Fruit fly (Drosophila melanogaster): ENCODE measurements around the gene Pli.

Pli gene

dm6 chr3R:23927429-23927828 lies 37.6 kb upstream of the Pli start, which contains the start of gene CG13601 (continued):
- TF ChIP-seq nmo (GFP tag; optimal IDR thresholded peaks at IDR 0.05) (peak; percentile 33), Aef1 (GFP tag; IDR thresholded peaks at IDR 0.05) (0 out of 3 replicates have a peak, but pooled peaks have one; percentile 42), CG17829 (tag; optimal IDR thresholded peaks at IDR 0.05) (peak; percentile 40), hbn (GFP tag; IDR thresholded peaks at IDR 0.05; ENCODE audit: partially characterized antibody) (peak; percentile 82), nom (GFP tag; optimal IDR thresholded peaks at IDR 0.05) (no peak), hkb (optimal IDR thresholded peaks at IDR 0.05) (no peak), hkb (GFP tag; IDR thresholded peaks at IDR 0.05) (0 out of 2 replicates have a peak, but pooled peaks have one; percentile 21), CG9727 (GFP tag; optimal IDR thresholded peaks at IDR 0.05) (peak; percentile 8), knrl (GFP tag; IDR thresholded peaks at IDR 0.05; ENCODE audit: partially characterized antibody) (peak; percentile 84; the same call in 2 of the 3 replicates), CG15514 (GFP tag; optimal IDR thresholded peaks at IDR 0.05) (peak; percentile 64), dpn (GFP tag; optimal IDR thresholded peaks at IDR 0.05) (peak in 1 of 2 experiments; percentile 35), CG10366 (GFP tag; IDR thresholded peaks at IDR 0.05) (peak; percentile 20; the same call in 1 of the 2 replicates), CG2129 (GFP tag; IDR thresholded peaks at IDR 0.05; ENCODE audit: partially characterized antibody) (peak; percentile 32; the same call in 1 of the 2 replicates), Gug (GFP tag; IDR thresholded peaks at IDR 0.05) (peak; percentile 56; the same call in 1 of the 4 replicates), inv (GFP tag; IDR thresholded peaks at IDR 0.05; ENCODE audit: partially characterized antibody) (peak; percentile 72), CG4617 (GFP tag; optimal IDR thresholded peaks at IDR 0.05; ENCODE audit: borderline replicate concordance) (peak; percentile 52), CG4820 (GFP tag; optimal IDR thresholded peaks at IDR 0.05) (peak; percentile 13), Mrtf (GFP tag; IDR thresholded peaks at IDR 0.05) (no peak), ato (GFP tag; IDR thresholded peaks at IDR 0.05; ENCODE audit: partially characterized antibody) (peak; percentile 40; the same call in 1 of the 2 replicates), BEAF-32 (GFP tag; optimal IDR thresholded peaks at IDR 0.05) (peak; percentile 82), Ptx1 (GFP tag; IDR thresholded peaks at IDR 0.05) (0 out of 2 replicates have a peak, but pooled peaks have one; percentile 37), CG6765 (GFP tag; optimal IDR thresholded peaks at IDR 0.05) (no peak), CG3995 (GFP tag; optimal IDR thresholded peaks at IDR 0.05) (peak; percentile 24), Dref (GFP tag; IDR thresholded peaks at IDR 0.05) (peak; percentile 41; the same call in 1 of the 2 replicates), CG30020 (tag; optimal IDR thresholded peaks at IDR 0.05) (peak; percentile 16), CG13287 (GFP tag; IDR thresholded peaks at IDR 0.05; ENCODE audit: partially characterized antibody) (peak; percentile 90), gcm2 (GFP tag; optimal IDR thresholded peaks at IDR 0.05) (no peak), hb (GFP tag; IDR thresholded peaks at IDR 0.05; ENCODE audit: partially characterized antibody) (peak; percentile 79), ro (GFP tag; IDR thresholded peaks at IDR 0.05) (no peak), CG42726 (GFP tag; IDR thresholded peaks at IDR 0.05; ENCODE audit: partially characterized antibody) (peak; percentile 46; the same call in 1 of the 2 replicates), NFAT (GFP tag; IDR thresholded peaks at IDR 0.05) (peak; percentile 56; the same call in 1 of the 2 replicates), gcm (GFP tag; optimal IDR thresholded peaks at IDR 0.05) (peak; percentile 4), Fer3 (tag; optimal IDR thresholded peaks at IDR 0.05) (no peak), Ets97D (GFP tag; optimal IDR thresholded peaks at IDR 0.05) (peak; percentile 24), D19A (tag; optimal IDR thresholded peaks at IDR 0.05) (peak; percentile 48), CG17359 (tag; optimal IDR thresholded peaks at IDR 0.05) (peak; percentile 23), PHDP (tag; optimal IDR thresholded peaks at IDR 0.05) (peak; percentile 17), Eip74EF (GFP tag; optimal IDR thresholded peaks at IDR 0.05) (peak in 1 of 2 experiments; percentile 25), Dad (GFP tag; optimal IDR thresholded peaks at IDR 0.05) (peak; percentile 15), CG16813 (GFP tag; IDR thresholded peaks at IDR 0.05; ENCODE audit: partially characterized antibody) (peak; percentile 79), CG18262 (tag; optimal IDR thresholded peaks at IDR 0.05) (peak; percentile 26), CG14014 (GFP tag; IDR thresholded peaks at IDR 0.05) (peak; percentile 37; the same call in 1 of the 2 replicates), HLH3B (GFP tag; IDR thresholded peaks at IDR 0.05) (peak; percentile 21; the same call in 1 of the 2 replicates), ci (GFP tag; IDR thresholded peaks at IDR 0.05) (peak; percentile 63; the same call in 2 of the 3 replicates), oc (tag; optimal IDR thresholded peaks at IDR 0.05) (no peak), gfzf (GFP tag; optimal IDR thresholded peaks at IDR 0.05) (no peak), E2f2 (GFP tag; IDR thresholded peaks at IDR 0.05) (peak; percentile 43), CG32532 (GFP tag; IDR thresholded peaks at IDR 0.05) (peak; percentile 41)

Data from whole organism, embryonic.